Worm (Caenorhabditis elegans) whole organism, L1 larva: ENCODE results near the gene srp-2.

Experiments used
- ces-1 ChIP-seq: fragments of 150-350 bp; optimal IDR thresholded peaks from 2 replicates; lab custom pipeline; 2014; ENCODE audit warnings: missing biosample characterization, missing genetic modification reagents, missing genetic modification characterization
- elt-3 ChIP-seq, 6 experiments: fragments of 150-350 bp in 1 of 6; sonication (generic microtip); optimal IDR thresholded peaks; 2 replicates each; lab custom pipeline; 2017 to 2018; ENCODE audit warnings: missing biosample characterization in 6 of 6, missing genetic modification characterization in 6 of 6, inconsistent platforms in 1 of 6
- fkh-10 ChIP-seq: sonication (generic microtip); optimal IDR thresholded peaks from 2 replicates; lab custom pipeline; 2017; ENCODE audit warnings: missing biosample characterization, missing genetic modification reagents, missing genetic modification characterization
- fkh-4 ChIP-seq: sonication (generic microtip); optimal IDR thresholded peaks from 2 replicates; lab custom pipeline; 2016; ENCODE audit warnings: missing compliant biosample characterization, missing genetic modification characterization, borderline replicate concordance
- fos-1 ChIP-seq: fragments of 150-350 bp; optimal IDR thresholded peaks from 2 replicates; lab custom pipeline; 2014; ENCODE audit warnings: missing biosample characterization, missing genetic modification characterization
- lin-35 ChIP-seq, 2 experiments: fragments of 150-350 bp; optimal IDR thresholded peaks; 2 replicates each; lab custom pipeline; 2014; ENCODE audit warnings: missing biosample characterization in 2 of 2, missing genetic modification characterization in 2 of 2, missing genetic modification reagents in 2 of 2
- lin-39 ChIP-seq: fragments of 150-350 bp; optimal IDR thresholded peaks from 2 replicates; lab custom pipeline; 2014; ENCODE audit warnings: missing biosample characterization, missing genetic modification reagents, missing genetic modification characterization
- nhr-12 ChIP-seq: sonication (generic microtip); optimal IDR thresholded peaks from 2 replicates; lab custom pipeline; 2017; ENCODE audit warnings: missing biosample characterization, missing genetic modification characterization
- rnt-1 ChIP-seq: sonication (generic microtip); optimal IDR thresholded peaks from 2 replicates; lab custom pipeline; 2016; ENCODE audit warnings: mild to moderate bottlenecking, missing genetic modification characterization, moderate library complexity, missing compliant biosample characterization
- tbx-2 ChIP-seq: sonication (generic microtip); optimal IDR thresholded peaks from 2 replicates; lab custom pipeline; 2016; ENCODE audit warnings: missing genetic modification characterization, missing compliant biosample characterization

- peak in 2 of 6 experiments; percentile 65 to 90 for TF ChIP-seq elt-3 (tag; optimal IDR thresholded peaks at IDR 0.05; lab: Kevin White, UChicago)
- TF ChIP-seq ces-1: no peak
- peak; percentile 97 to 99 for TF ChIP-seq lin-35 (GFP tag; optimal IDR thresholded peaks at IDR 0.05; lab: Kevin White, UChicago)
- TF ChIP-seq nhr-12 (tag; lab: Kevin White, UChicago): no peak
- no peak for TF ChIP-seq fkh-4
- TF ChIP-seq tbx-2 (tag; lab: Kevin White, UChicago): peak; percentile 91
- TF ChIP-seq fkh-10: peak; percentile 19
- TF ChIP-seq lin-39 (tag; lab: Kevin White, UChicago): peak; percentile 84
- TF ChIP-seq fos-1 (tag; lab: Kevin White, UChicago): peak; percentile 76
- TF ChIP-seq rnt-1 (tag; lab: Kevin White, UChicago): peak; percentile 91
These were observed 10.8 kb downstream of the srp-2 start, which contains the start of gene sti-1 for ce11 chrV:773256-773655.
